Worm (Caenorhabditis elegans) whole organism, L4 larva: Measurements from ENCODE around the gene trpl-5.

Experiments used
- aly-2 ChIP-seq: sonication (generic microtip); optimal IDR thresholded peaks from 2 replicates; lab custom pipeline; 2018; ENCODE audit warnings: missing biosample characterization, missing genetic modification characterization
- ceh-62 ChIP-seq: sonication (generic microtip); optimal IDR thresholded peaks from 2 replicates; lab custom pipeline; 2017; ENCODE audit warnings: missing biosample characterization, missing genetic modification characterization
- lin-13 ChIP-seq: fragments of 150-350 bp; optimal IDR thresholded peaks from 2 replicates; lab custom pipeline; 2014; ENCODE audit warnings: missing biosample characterization, missing genetic modification reagents, missing genetic modification characterization
- nhr-76 ChIP-seq: fragments of 150-350 bp; optimal IDR thresholded peaks from 2 replicates; lab custom pipeline; 2014; ENCODE audit warnings: missing biosample characterization, missing genetic modification characterization
- skn-1 ChIP-seq: fragments of 150-350 bp; optimal IDR thresholded peaks from 2 replicates; lab custom pipeline; 2014; ENCODE audit warnings: missing biosample characterization, missing genetic modification characterization

ce11 chrII:2083726-2084179 is 6.7 kb downstream of the trpl-5 start, which contains the start of the genes T16A1.5 and fbxc-49:
- TF ChIP-seq nhr-76 (tag; lab: Kevin White, UChicago) (no peak), lin-13 (no peak), ceh-62 (no peak), skn-1 (tag; lab: Kevin White, UChicago) (no peak), aly-2 (tag; lab: Kevin White, UChicago) (no peak)
